Fruit fly (Drosophila melanogaster): ENCODE data around the gene CG45060.
A peak's percentile ranks its signal among the peaks of the same experiment; 100 is the strongest.

Gene CG45060

DNA sequence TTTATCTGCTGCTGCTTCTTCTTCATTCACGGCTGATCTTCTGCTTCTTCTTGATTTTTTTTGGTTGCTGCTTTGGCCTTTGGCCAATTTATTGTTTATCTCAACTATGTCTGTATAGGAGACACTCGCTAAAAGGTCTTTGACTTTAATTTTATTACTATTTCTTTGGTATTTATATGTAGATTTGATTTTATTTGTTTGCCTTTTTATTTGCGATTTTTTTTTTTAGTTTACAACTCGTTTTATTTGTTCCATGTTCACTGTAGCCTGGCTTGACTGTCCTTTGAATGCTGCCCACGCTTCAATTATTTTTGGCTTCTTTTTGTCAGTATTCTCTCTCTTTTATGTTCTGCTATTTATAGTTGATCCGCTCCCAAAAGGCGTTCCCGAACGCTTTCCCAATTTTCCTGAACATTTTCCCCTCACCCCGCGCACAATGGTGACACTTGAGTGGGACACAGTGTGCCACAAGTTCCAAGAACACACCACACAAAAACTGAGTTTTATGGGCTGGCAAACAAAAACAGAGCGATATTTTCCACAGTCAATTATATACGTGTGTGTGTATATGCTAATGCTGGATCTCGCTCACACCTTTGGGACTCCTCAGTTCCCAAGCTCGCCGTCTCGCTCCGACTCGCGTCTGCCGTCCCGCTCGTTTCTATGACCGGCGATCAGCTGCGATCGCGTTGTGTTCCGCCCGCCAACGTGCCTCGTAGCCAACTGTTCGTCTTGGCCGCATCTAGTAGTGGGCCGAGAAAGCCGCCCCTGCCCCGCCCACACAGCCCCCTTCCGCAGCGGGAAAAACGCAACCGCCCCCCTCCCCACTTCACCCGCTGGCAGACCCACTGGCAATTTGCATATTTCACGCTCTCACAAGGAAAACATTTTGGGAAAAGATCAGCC lies 7.8 kb upstream of the CG45060 start, which contains the start of gene CG15247 (continued):
- TF ChIP-seq CG4404 (GFP tag; IDR thresholded peaks at IDR 0.05) (peak; percentile 64), CG10366 (GFP tag; IDR thresholded peaks at IDR 0.05) (peak; percentile 84), CG5953 (GFP tag; IDR thresholded peaks at IDR 0.05) (peak; percentile 73), CG17912 (GFP tag; optimal IDR thresholded peaks at IDR 0.05) (no peak), disco-r (GFP tag; optimal IDR thresholded peaks at IDR 0.05) (no peak), mam (GFP tag; optimal IDR thresholded peaks at IDR 0.05) (peak; percentile 80), Ssrp (tag; optimal IDR thresholded peaks at IDR 0.05) (peak; percentile 73), Doc3 (GFP tag; IDR thresholded peaks at IDR 0.05; ENCODE audit: partially characterized antibody) (no peak), Hey (tag; optimal IDR thresholded peaks at IDR 0.05) (no peak), cwo (GFP tag; optimal IDR thresholded peaks at IDR 0.05) (peak; percentile 41), vnd (GFP tag; IDR thresholded peaks at IDR 0.05; ENCODE audit: partially characterized antibody) (no peak), CG30403 (GFP tag; optimal IDR thresholded peaks at IDR 0.05) (peak; percentile 69), en (GFP tag; optimal IDR thresholded peaks at IDR 0.05) (peak; percentile 56), da (GFP tag; optimal IDR thresholded peaks at IDR 0.05) (peak; percentile 1), pnt (GFP tag; optimal IDR thresholded peaks at IDR 0.05) (peak; percentile 69), gcm (GFP tag; optimal IDR thresholded peaks at IDR 0.05) (peak; percentile 47), p53 (GFP tag; optimal IDR thresholded peaks at IDR 0.05) (no peak), CG1792 (GFP tag; optimal IDR thresholded peaks at IDR 0.05) (peak; percentile 54), Ravus (GFP tag; IDR thresholded peaks at IDR 0.05) (peak; percentile 49), exex (tag; optimal IDR thresholded peaks at IDR 0.05) (peak; percentile 17), Nf-YB (GFP tag; optimal IDR thresholded peaks at IDR 0.05) (peak; percentile 31), CG18764 (GFP tag; optimal IDR thresholded peaks at IDR 0.05) (peak; percentile 38), BtbVII (GFP tag; optimal IDR thresholded peaks at IDR 0.05) (peak; percentile 0), CG11723 (GFP tag; optimal IDR thresholded peaks at IDR 0.05) (peak; percentile 25), grau (tag; optimal IDR thresholded peaks at IDR 0.05) (peak; percentile 89), CG34224 (GFP tag; IDR thresholded peaks at IDR 0.05; ENCODE audit: partially characterized antibody) (no peak), CG10431 (GFP tag; optimal IDR thresholded peaks at IDR 0.05) (peak; percentile 12), Hr39 (optimal IDR thresholded peaks at IDR 0.05) (no peak), crp (GFP tag; optimal IDR thresholded peaks at IDR 0.05) (peak in 1 of 2 experiments; percentile 6), CG14710 (tag; optimal IDR thresholded peaks at IDR 0.05) (peak; percentile 64), CG5245 (GFP tag; optimal IDR thresholded peaks at IDR 0.05) (peak; percentile 52), Six4 (GFP tag; optimal IDR thresholded peaks at IDR 0.05) (peak; percentile 54), CG17612 (GFP tag; IDR thresholded peaks at IDR 0.05) (peak; percentile 63), CG9727 (GFP tag; optimal IDR thresholded peaks at IDR 0.05) (peak; percentile 67), Dip2 (GFP tag; IDR thresholded peaks at IDR 0.05) (no peak), Lpt (GFP tag; optimal IDR thresholded peaks at IDR 0.05) (no peak), CG16815 (GFP tag; optimal IDR thresholded peaks at IDR 0.05) (peak; percentile 59), Hr78 (GFP tag; optimal IDR thresholded peaks at IDR 0.05) (peak in 1 of 2 experiments; percentile 41), dmrt99B (tag; optimal IDR thresholded peaks at IDR 0.05) (peak; percentile 81), jigr1 (GFP tag; IDR thresholded peaks at IDR 0.05) (0 out of 3 replicates have a peak, but pooled peaks have one; percentile 45), CG14667 (GFP tag; IDR thresholded peaks at IDR 0.05) (peak; percentile 82), Neu2 (GFP tag; optimal IDR thresholded peaks at IDR 0.05; ENCODE audit: borderline replicate concordance) (no peak), MTF-1 (GFP tag; optimal IDR thresholded peaks at IDR 0.05; ENCODE audit: borderline replicate concordance) (no peak), CG10565 (GFP tag; optimal IDR thresholded peaks at IDR 0.05) (no peak), CG32767 (GFP tag; IDR thresholded peaks at IDR 0.05) (no peak; the same call in 1 of the 2 replicates), ab (GFP tag; optimal IDR thresholded peaks at IDR 0.05) (no peak), esg (GFP tag; conservative IDR thresholded peaks at IDR 0.05) (peak; percentile 79), stc (GFP tag; IDR thresholded peaks at IDR 0.05) (peak; percentile 71)

Data from whole organism, embryonic.